Fruit fly (Drosophila melanogaster): Measurements from ENCODE around the gene CG10650.

The CG10650 gene

DNA sequence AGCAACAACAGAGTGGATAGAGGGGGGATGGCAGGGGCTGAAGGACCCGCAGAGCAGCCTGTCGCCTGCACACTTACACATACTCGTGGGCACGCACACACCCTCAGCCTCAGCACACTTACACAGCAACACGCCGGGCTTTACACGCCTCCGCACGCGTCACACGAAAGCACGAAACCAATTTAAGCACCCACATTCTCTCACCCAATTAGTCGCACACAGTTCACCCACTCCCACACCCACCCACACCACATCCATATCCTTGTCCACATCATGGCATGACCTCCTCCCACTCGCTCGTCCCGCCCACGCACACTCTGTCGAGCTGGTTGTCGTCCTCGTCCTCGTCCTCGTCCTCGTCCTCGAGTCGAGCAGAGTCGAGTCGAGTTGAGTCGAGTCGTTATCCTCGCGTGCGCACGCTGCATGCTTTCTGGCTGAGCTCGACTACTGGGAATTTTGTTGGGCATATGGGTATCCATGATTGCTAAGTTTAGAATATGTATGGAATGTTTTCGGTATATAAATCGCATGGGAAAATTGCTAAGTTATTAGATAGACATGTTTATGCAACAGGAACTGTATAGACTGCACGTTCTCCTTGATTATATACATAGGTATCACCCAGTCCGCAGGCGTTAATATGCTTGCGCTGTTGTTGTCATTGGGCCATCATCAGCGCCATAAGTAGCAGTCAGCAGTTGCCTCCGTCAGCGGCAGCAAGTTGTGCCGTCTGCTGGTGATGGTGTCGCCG lies 16.3 kb upstream of the CG10650 start (continued):
- TF ChIP-seq CG14441 (GFP tag; IDR thresholded peaks at IDR 0.05) (peak; percentile 82), CG2199 (GFP tag; IDR thresholded peaks at IDR 0.05) (0 out of 3 replicates have a peak, but pooled peaks have one; percentile 52), CG11085 (GFP tag; IDR thresholded peaks at IDR 0.05) (peak; percentile 75), CG4617 (GFP tag; optimal IDR thresholded peaks at IDR 0.05; ENCODE audit: borderline replicate concordance) (peak; percentile 49), onecut (GFP tag; IDR thresholded peaks at IDR 0.05) (peak; percentile 59), so (GFP tag; IDR thresholded peaks at IDR 0.05) (peak; percentile 71; the same call in 2 of the 3 replicates), HHEX (GFP tag; optimal IDR thresholded peaks at IDR 0.05) (peak; percentile 81), CG30431 (GFP tag; optimal IDR thresholded peaks at IDR 0.05) (peak; percentile 43), CG10654 (GFP tag; optimal IDR thresholded peaks at IDR 0.05) (peak; percentile 64), CG34376 (GFP tag; optimal IDR thresholded peaks at IDR 0.05) (peak; percentile 33), CG18599 (GFP tag; optimal IDR thresholded peaks at IDR 0.05) (peak; percentile 96), Atf6 (GFP tag; IDR thresholded peaks at IDR 0.05) (peak; percentile 92), otp (GFP tag; IDR thresholded peaks at IDR 0.05) (peak; percentile 75; the same call in 2 of the 3 replicates), CG4404 (GFP tag; IDR thresholded peaks at IDR 0.05) (peak; percentile 76), Sry-δ (GFP tag; optimal IDR thresholded peaks at IDR 0.05) (peak; percentile 32), CG7928 (GFP tag; optimal IDR thresholded peaks at IDR 0.05) (peak; percentile 54), z (GFP tag; IDR thresholded peaks at IDR 0.05) (no peak), CG1233 (GFP tag; optimal IDR thresholded peaks at IDR 0.05) (peak; percentile 69), CG17186 (GFP tag; optimal IDR thresholded peaks at IDR 0.05) (peak; percentile 27), sna (GFP tag; IDR thresholded peaks at IDR 0.05; ENCODE audit: partially characterized antibody) (no peak), abd-A (tag; optimal IDR thresholded peaks at IDR 0.05) (peak; percentile 96), org-1 (GFP tag; optimal IDR thresholded peaks at IDR 0.05) (peak; percentile 87), CG16779 (GFP tag; IDR thresholded peaks at IDR 0.05) (peak; percentile 10; the same call in 1 of the 2 replicates), CG10462 (GFP tag; optimal IDR thresholded peaks at IDR 0.05) (peak; percentile 3), gsb (GFP tag; IDR thresholded peaks at IDR 0.05) (peak; percentile 67), gfzf (GFP tag; optimal IDR thresholded peaks at IDR 0.05) (no peak), pros (GFP tag; optimal IDR thresholded peaks at IDR 0.05) (no peak), CG5180 (GFP tag; optimal IDR thresholded peaks at IDR 0.05) (peak; percentile 65), CG4707 (GFP tag; optimal IDR thresholded peaks at IDR 0.05) (no peak), CG2120 (GFP tag; optimal IDR thresholded peaks at IDR 0.05) (peak; percentile 94), CG2889 (GFP tag; IDR thresholded peaks at IDR 0.05) (peak; percentile 74; the same call in 2 of the 3 replicates), disco-r (GFP tag; optimal IDR thresholded peaks at IDR 0.05) (peak; percentile 3), CG1529 (GFP tag; optimal IDR thresholded peaks at IDR 0.05) (peak; percentile 67), Oli (tag; optimal IDR thresholded peaks at IDR 0.05) (peak; percentile 84), CG30020 (tag; optimal IDR thresholded peaks at IDR 0.05) (no peak), jumu (GFP tag; optimal IDR thresholded peaks at IDR 0.05) (peak; percentile 84), CG14014 (GFP tag; IDR thresholded peaks at IDR 0.05) (peak; percentile 87), CG3847 (GFP tag; IDR thresholded peaks at IDR 0.05) (peak; percentile 75), Doc2 (GFP tag; IDR thresholded peaks at IDR 0.05) (no peak), E2f2 (GFP tag; IDR thresholded peaks at IDR 0.05) (peak; percentile 55), gce (GFP tag; IDR thresholded peaks at IDR 0.05) (peak; percentile 76), inv (GFP tag; IDR thresholded peaks at IDR 0.05; ENCODE audit: partially characterized antibody) (no peak), H15 (GFP tag; IDR thresholded peaks at IDR 0.05) (peak; percentile 85), CG42726 (GFP tag; IDR thresholded peaks at IDR 0.05; ENCODE audit: partially characterized antibody) (no peak), CG11504 (tag; optimal IDR thresholded peaks at IDR 0.05) (peak; percentile 81), phol (tag; optimal IDR thresholded peaks at IDR 0.05) (peak; percentile 71), Sry-β (GFP tag; optimal IDR thresholded peaks at IDR 0.05) (no peak), CG11247 (GFP tag; IDR thresholded peaks at IDR 0.05) (peak; percentile 81), ken (GFP tag; IDR thresholded peaks at IDR 0.05) (peak; percentile 86)

All from whole organism, embryonic.